Worm (Caenorhabditis elegans): ENCODE results near the gene W04E12.5.

DNA sequence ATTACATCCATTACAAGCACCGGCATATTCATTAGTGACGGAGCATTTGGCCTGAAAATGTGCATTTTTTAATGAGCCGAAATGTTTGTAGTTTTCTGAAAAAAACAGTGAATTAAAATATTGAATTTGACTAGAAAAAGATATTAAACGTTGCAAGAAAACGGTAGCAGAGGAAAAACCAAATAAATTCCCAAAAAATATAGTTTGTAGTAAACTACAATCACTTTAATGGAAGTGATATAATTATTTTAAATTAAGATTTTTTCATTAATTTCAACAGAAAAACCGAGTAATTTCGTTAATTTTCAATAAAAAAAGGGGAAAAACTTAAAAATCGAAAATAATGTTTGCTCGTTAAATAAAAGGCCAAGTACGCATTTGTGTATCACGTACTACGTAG is 25.7 kb downstream of the W04E12.5 start, which contains the start of gene M162.15:
- TF ChIP-seq him-1 (tag; optimal IDR thresholded peaks at IDR 0.05) = no peak
- no peak for TF ChIP-seq dao-5 (tag; optimal IDR thresholded peaks at IDR 0.05)

Measured in whole organism, L4/young adult.